Worm (Caenorhabditis elegans) whole organism, young adult: Measurements from ENCODE around the gene Y66H1A.8.

Source experiments
- ama-1 ChIP-seq, 3 experiments: fragments of 150-350 bp in 1 of 3; sonication (generic microtip) in 2 of 3; optimal IDR thresholded peaks; 2 replicates each; lab custom pipeline; 2014 to 2018; ENCODE audit warnings: missing biosample characterization in 2 of 3, missing genetic modification characterization in 2 of 3, missing genetic modification reagents in 2 of 3
- dpff-1 ChIP-seq: sonication (generic microtip); optimal IDR thresholded peaks from 2 replicates; lab custom pipeline; 2017; ENCODE audit warnings: mild to moderate bottlenecking, missing genetic modification characterization, missing compliant biosample characterization
- him-1 ChIP-seq: sonication (generic microtip); optimal IDR thresholded peaks from 2 replicates; lab custom pipeline; 2016; ENCODE audit warnings: missing genotype, missing genetic modification reagents, missing genetic modification characterization, missing compliant biosample characterization
- mxl-1 ChIP-seq: sonication (generic microtip); optimal IDR thresholded peaks from 2 replicates; lab custom pipeline; 2016; ENCODE audit warnings: missing genetic modification characterization, missing compliant biosample characterization
- nfya-2 ChIP-seq: fragments of 200-800 bp; sonication (Bioruptor generic); IDR thresholded peaks from 2 replicates; pipeline ENCODE4 v1.3.6; 2022; ENCODE audit warnings: missing genetic modification reagents, missing genetic modification characterization, missing compliant biosample characterization
- nhr-179 ChIP-seq: sonication (generic microtip); optimal IDR thresholded peaks from 2 replicates; lab custom pipeline; 2016; ENCODE audit warnings: mild to moderate bottlenecking, missing genetic modification characterization, missing compliant biosample characterization
- pbrm-1 ChIP-seq: fragments of 200-800 bp; sonication (Bioruptor generic); IDR thresholded peaks from 2 replicates; pipeline ENCODE4 v1.3.6; 2022; ENCODE audit warnings: missing genetic modification reagents, missing genetic modification characterization, missing compliant biosample characterization

DNA sequence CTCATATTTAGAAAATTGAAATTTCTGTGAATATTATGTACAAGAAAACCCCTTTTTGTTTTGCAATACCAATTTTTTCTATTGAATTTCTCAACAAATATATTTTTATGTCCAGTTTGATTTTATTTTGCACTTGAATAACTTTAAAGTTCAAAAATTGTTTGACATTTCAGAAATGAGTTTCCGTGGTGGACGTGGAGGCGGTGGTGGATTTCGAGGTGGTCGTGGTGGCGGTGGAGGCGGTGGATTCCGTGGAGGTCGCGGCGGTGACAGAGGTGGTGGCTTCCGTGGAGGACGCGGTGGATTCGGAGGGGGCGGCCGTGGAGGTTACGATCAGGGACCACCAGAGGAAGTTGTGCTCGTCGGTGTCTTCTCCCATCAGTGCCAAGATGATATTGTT is 28.7 kb downstream of the Y66H1A.8 start, which contains the start of gene garr-1:
- no peak for TF ChIP-seq him-1 (tag; lab: Kevin White, UChicago)
- no peak for TF ChIP-seq dpff-1 (tag; lab: Kevin White, UChicago)
- TF ChIP-seq nhr-179 (tag; lab: Kevin White, UChicago), result no peak
- no peak for TF ChIP-seq pbrm-1
- no peak for TF ChIP-seq nfya-2 (GFP tag; lab: Robert Waterston, UW)
- TF ChIP-seq mxl-1, result no peak
- TF ChIP-seq ama-1 (optimal IDR thresholded peaks at IDR 0.05; lab: Kevin White, UChicago), result no peak
- TF ChIP-seq ama-1 (GFP tag; optimal IDR thresholded peaks at IDR 0.05; lab: Kevin White, UChicago), result no peak
